Worm (Caenorhabditis elegans) whole organism, L4 larva: ENCODE results near the gene sdz-4.

Experiments
- ceh-32 ChIP-seq: sonication (generic microtip); optimal IDR thresholded peaks from 2 replicates; lab custom pipeline; 2016; ENCODE audit warnings: mild to moderate bottlenecking, missing genetic modification characterization, missing compliant biosample characterization; ENCODE audit not compliant: poor library complexity
- dmd-9 ChIP-seq: fragments of 200-800 bp; sonication (Bioruptor generic); IDR thresholded peaks from 2 replicates; pipeline ENCODE4 v1.3.6; 2022; ENCODE audit warnings: missing genetic modification reagents, missing genetic modification characterization, missing compliant biosample characterization
- fkh-10 ChIP-seq: fragments of 150-350 bp; optimal IDR thresholded peaks from 2 replicates; lab custom pipeline; 2014; ENCODE audit warnings: missing biosample characterization, missing genetic modification reagents, missing genetic modification characterization
- gei-8 ChIP-seq: fragments of 200-800 bp; sonication (Bioruptor generic); optimal IDR thresholded peaks from 2 replicates; lab custom pipeline; 2018; ENCODE audit warnings: mild to moderate bottlenecking, missing genetic modification characterization, missing compliant biosample characterization
- lin-39 ChIP-seq: fragments of 150-350 bp; optimal IDR thresholded peaks from 2 replicates; lab custom pipeline; 2014; ENCODE audit warnings: missing biosample characterization, missing genetic modification reagents, missing genetic modification characterization
- mdl-1 ChIP-seq, 2 experiments: fragments of 150-350 bp in 1 of 2; sonication (generic microtip) in 1 of 2; optimal IDR thresholded peaks; 2 replicates each; lab custom pipeline; 2014 to 2017; ENCODE audit warnings: missing biosample characterization in 2 of 2, missing genetic modification characterization in 2 of 2
- mes-2 ChIP-seq: sonication (generic microtip); optimal IDR thresholded peaks from 2 replicates; lab custom pipeline; 2016; ENCODE audit warnings: missing genotype, mild to moderate bottlenecking, missing genetic modification characterization, missing compliant biosample characterization; ENCODE audit not compliant: poor library complexity, severe bottlenecking
- rbr-2 ChIP-seq: sonication (generic microtip); optimal IDR thresholded peaks from 2 replicates; lab custom pipeline; 2016; ENCODE audit warnings: missing genotype, missing genetic modification characterization, missing compliant biosample characterization
- spr-3 ChIP-seq: fragments of 200-800 bp; sonication (Bioruptor generic); optimal IDR thresholded peaks from 2 replicates; lab custom pipeline; 2018; ENCODE audit warnings: mild to moderate bottlenecking, missing genetic modification characterization, missing compliant biosample characterization
- tag-97 ChIP-seq: fragments of 200-800 bp; sonication (Bioruptor generic); IDR thresholded peaks from 2 replicates; pipeline ENCODE4 v1.3.6; 2022; ENCODE audit warnings: missing genetic modification characterization, missing compliant biosample characterization
- ztf-11 ChIP-seq: fragments of 150-350 bp; optimal IDR thresholded peaks from 2 replicates; lab custom pipeline; 2014; ENCODE audit warnings: missing biosample characterization, missing genetic modification characterization

DNA sequence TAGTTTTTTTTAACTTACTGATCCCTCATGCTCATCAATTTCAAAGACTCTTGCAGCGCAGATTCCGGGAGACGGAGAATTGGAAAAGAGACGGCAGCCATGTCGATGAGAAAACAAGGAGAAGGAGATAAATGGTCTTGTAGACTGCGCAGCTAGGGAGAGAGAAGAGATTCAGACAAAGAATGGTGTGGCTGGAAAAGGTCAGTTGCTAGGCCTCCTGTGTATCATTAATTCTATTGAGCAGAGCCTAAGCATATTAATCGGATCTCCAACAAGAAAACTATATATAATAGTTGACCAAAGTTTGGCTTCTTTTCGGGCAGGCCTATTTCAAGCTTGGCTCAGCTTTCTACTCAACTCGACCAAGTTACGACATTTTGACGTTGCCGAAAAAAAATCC is 40.8 kb downstream of the sdz-4 start, which contains the start of gene fbxb-29:
- TF ChIP-seq spr-3 (GFP tag; lab: Kevin White, UChicago), result no peak
- no peak for TF ChIP-seq ztf-11 (tag; lab: Kevin White, UChicago)
- TF ChIP-seq lin-39 (tag; lab: Kevin White, UChicago), result no peak
- TF ChIP-seq gei-8 (GFP tag; lab: Kevin White, UChicago), result no peak
- no peak for TF ChIP-seq rbr-2 (tag; lab: Kevin White, UChicago)
- no peak for TF ChIP-seq ceh-32 (tag; lab: Kevin White, UChicago)
- no peak for TF ChIP-seq fkh-10
- TF ChIP-seq mes-2, result no peak
- TF ChIP-seq dmd-9 (GFP tag; lab: Robert Waterston, UW), result no peak
- no peak for TF ChIP-seq tag-97
- no peak for TF ChIP-seq mdl-1 (tag; optimal IDR thresholded peaks at IDR 0.05; lab: Kevin White, UChicago)
